Worm (Caenorhabditis elegans): ENCODE measurements around the gene Y43F8B.20.

Gene Y43F8B.20

DNA sequence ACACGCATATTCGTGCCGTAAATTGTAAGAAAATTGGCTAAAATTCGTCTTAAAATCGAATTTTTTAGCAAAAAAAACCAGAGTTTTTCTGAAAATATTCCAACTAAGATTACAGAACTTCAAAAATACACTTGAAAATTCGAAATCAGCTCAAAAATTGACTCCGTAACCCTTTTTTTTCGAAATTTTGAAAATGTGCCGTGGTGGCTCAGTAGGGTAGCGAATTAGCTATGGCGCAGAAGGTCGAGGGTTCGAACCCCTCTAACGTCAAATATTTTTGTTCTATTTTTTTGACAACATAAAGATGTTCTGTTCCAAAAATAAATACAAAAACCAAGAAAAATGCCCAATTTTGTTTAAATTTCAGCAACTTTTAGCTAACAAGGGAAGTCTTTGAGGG lies 29.9 kb upstream of the Y43F8B.20 start:
- TF ChIP-seq ceh-39 (tag; optimal IDR thresholded peaks at IDR 0.05) (no peak), M03D4.4 (tag; optimal IDR thresholded peaks at IDR 0.05) (no peak), nhr-76 (tag; optimal IDR thresholded peaks at IDR 0.05) (no peak), nhr-2 (tag; optimal IDR thresholded peaks at IDR 0.05) (no peak), unc-120 (tag; optimal IDR thresholded peaks at IDR 0.05; ENCODE audit: poor library complexity, severe bottlenecking) (no peak), ceh-43 (GFP tag; optimal IDR thresholded peaks at IDR 0.05) (no peak), lsy-2 (tag; optimal IDR thresholded peaks at IDR 0.05) (no peak), sptf-1 (tag; optimal IDR thresholded peaks at IDR 0.05) (no peak), sem-2 (GFP tag; optimal IDR thresholded peaks at IDR 0.05) (no peak), elt-1 (tag; optimal IDR thresholded peaks at IDR 0.05; ENCODE audit: borderline replicate concordance, insufficient read depth) (no peak)

ce11 chrV:19570102-19570501 lies 20.5 kb upstream of the Y43F8B.20 start:
- no peak for TF ChIP-seq mls-2 (tag; optimal IDR thresholded peaks at IDR 0.05)
- no peak for TF ChIP-seq ceh-83 (GFP tag; optimal IDR thresholded peaks at IDR 0.05)
- TF ChIP-seq ceh-39 (tag; optimal IDR thresholded peaks at IDR 0.05): no peak
- no peak for TF ChIP-seq pha-4 (tag; optimal IDR thresholded peaks at IDR 0.05)
- TF ChIP-seq unc-120 (tag; optimal IDR thresholded peaks at IDR 0.05; ENCODE audit: poor library complexity, severe bottlenecking): no peak
- TF ChIP-seq ztf-11 (tag; optimal IDR thresholded peaks at IDR 0.05): no peak
- TF ChIP-seq M03D4.4 (tag; optimal IDR thresholded peaks at IDR 0.05): no peak
- no peak for TF ChIP-seq lin-13 (tag; optimal IDR thresholded peaks at IDR 0.05)
- TF ChIP-seq elt-1 (tag; optimal IDR thresholded peaks at IDR 0.05; ENCODE audit: borderline replicate concordance, insufficient read depth): no peak
- TF ChIP-seq lsy-2 (tag; optimal IDR thresholded peaks at IDR 0.05): no peak
- TF ChIP-seq elt-3 (tag; optimal IDR thresholded peaks at IDR 0.05): no peak
- TF ChIP-seq snpc-4 (tag; optimal IDR thresholded peaks at IDR 0.05): no peak
- TF ChIP-seq nhr-28 (tag; optimal IDR thresholded peaks at IDR 0.05): no peak
- no peak for TF ChIP-seq ham-2 (GFP tag; optimal IDR thresholded peaks at IDR 0.05)
- no peak for TF ChIP-seq hlh-1 (tag; optimal IDR thresholded peaks at IDR 0.05)
- TF ChIP-seq mab-5 (tag; optimal IDR thresholded peaks at IDR 0.05): no peak
- no peak for TF ChIP-seq unc-39 (tag; optimal IDR thresholded peaks at IDR 0.05)
- TF ChIP-seq nhr-12 (tag; optimal IDR thresholded peaks at IDR 0.05): no peak
- no peak for TF ChIP-seq nhr-237 (tag; optimal IDR thresholded peaks at IDR 0.05)

DNA sequence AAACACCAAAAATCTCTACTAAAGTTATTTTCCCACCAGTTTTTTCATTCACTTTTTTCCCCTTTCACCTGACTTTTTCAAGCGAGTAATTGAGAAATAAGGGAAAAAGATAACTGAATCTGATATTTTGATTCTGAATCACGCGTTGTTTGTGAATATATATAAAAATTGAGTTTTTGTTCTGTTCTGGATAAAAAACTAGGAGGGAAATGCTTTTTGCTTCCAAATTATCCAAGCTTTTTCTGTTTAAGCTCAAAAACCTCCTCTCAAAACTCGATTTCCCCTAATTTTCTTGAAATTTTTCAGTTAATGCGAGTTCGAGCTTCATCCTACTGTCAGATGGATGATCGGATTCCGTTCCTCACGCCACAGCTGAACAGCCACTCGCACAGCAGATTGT lies 15.5 kb upstream of the Y43F8B.20 start, which contains the start of gene kcnl-1:
kcnl-1 (plus strand) TSS at position 301 of the 400 bp plus-strand sequence.
- TF ChIP-seq ham-2 (GFP tag; optimal IDR thresholded peaks at IDR 0.05) (no peak), pha-4 (tag; optimal IDR thresholded peaks at IDR 0.05) (no peak)

ce11 chrV:19555869-19556268 lies 6.3 kb upstream of the Y43F8B.20 start, which contains the start of gene oac-1:
Gene oac-1 (minus strand): TSS chrV:19555969.
- TF ChIP-seq elt-1 (tag; optimal IDR thresholded peaks at IDR 0.05; ENCODE audit: borderline replicate concordance, insufficient read depth) (no peak), nhr-237 (tag; optimal IDR thresholded peaks at IDR 0.05) (no peak), pha-4 (tag; optimal IDR thresholded peaks at IDR 0.05) (no peak), nhr-2 (tag; optimal IDR thresholded peaks at IDR 0.05) (no peak)

DNA sequence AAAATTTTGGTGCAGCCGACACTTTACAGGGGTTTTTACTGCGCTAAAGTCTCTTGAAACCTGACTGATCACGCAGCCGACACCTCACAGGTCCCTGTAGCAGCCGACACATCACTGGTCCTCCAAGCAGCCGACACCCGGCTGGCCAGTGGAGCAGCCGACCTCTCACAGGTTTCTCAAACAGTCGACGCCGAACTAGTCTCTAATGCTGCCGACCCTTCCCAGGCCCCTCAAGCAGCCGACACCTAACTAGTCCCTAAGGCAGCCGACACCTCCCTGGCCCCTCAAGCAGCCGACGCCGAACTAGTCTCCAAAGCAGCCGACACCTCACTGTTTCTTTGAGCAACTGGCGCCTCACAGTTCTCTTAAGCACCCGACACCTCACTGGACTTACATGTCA lies 5.8 kb upstream of the Y43F8B.20 start:
- TF ChIP-seq ztf-11 (tag; optimal IDR thresholded peaks at IDR 0.05) (no peak), elt-1 (tag; optimal IDR thresholded peaks at IDR 0.05; ENCODE audit: borderline replicate concordance, insufficient read depth) (no peak), mls-2 (tag; optimal IDR thresholded peaks at IDR 0.05) (no peak), flh-1 (GFP tag; optimal IDR thresholded peaks at IDR 0.05) (no peak)

DNA sequence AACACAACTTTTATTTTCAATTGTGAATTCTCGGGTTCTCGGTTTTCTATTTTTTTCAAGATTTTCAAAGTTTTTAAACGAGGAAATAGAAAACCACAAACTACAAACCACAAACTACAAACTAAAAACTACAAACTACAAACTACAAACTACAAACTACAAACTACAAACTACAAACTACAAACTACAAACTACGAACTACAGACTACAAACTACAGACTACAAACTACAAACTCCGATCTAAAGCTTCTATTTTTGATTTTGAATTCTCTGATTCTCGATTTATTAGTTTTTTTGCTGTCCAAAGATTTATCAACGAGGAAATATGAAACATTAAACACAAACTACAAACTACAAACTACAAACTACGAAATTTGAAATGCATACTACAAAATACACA lies 705 bp upstream of the Y43F8B.20 start:
- TF ChIP-seq lin-13 (tag; optimal IDR thresholded peaks at IDR 0.05) (no peak), ham-2 (GFP tag; optimal IDR thresholded peaks at IDR 0.05) (no peak), flh-1 (GFP tag; optimal IDR thresholded peaks at IDR 0.05) (no peak), lin-32 (GFP tag; optimal IDR thresholded peaks at IDR 0.05) (no peak), sptf-1 (tag; optimal IDR thresholded peaks at IDR 0.05) (no peak), elt-3 (tag; optimal IDR thresholded peaks at IDR 0.05) (no peak), bed-3 (GFP tag; optimal IDR thresholded peaks at IDR 0.05) (no peak), mep-1 (tag; optimal IDR thresholded peaks at IDR 0.05) (no peak)

- no peak for TF ChIP-seq unc-39 (tag; optimal IDR thresholded peaks at IDR 0.05)
- TF ChIP-seq flh-1 (GFP tag; optimal IDR thresholded peaks at IDR 0.05): no peak
- TF ChIP-seq unc-120 (tag; optimal IDR thresholded peaks at IDR 0.05; ENCODE audit: poor library complexity, severe bottlenecking): peak; percentile 9
- TF ChIP-seq ces-1 (GFP tag; optimal IDR thresholded peaks at IDR 0.05): no peak
- peak; percentile 57 for TF ChIP-seq hlh-1 (tag; optimal IDR thresholded peaks at IDR 0.05)
- no peak for TF ChIP-seq zip-8 (tag; optimal IDR thresholded peaks at IDR 0.05)
- no peak for TF ChIP-seq lin-13 (tag; optimal IDR thresholded peaks at IDR 0.05)
Observed at ce11 chrV:19546673-19547072, 2.9 kb downstream of the Y43F8B.20 start.
